Worm (Caenorhabditis elegans): ENCODE results near the gene set-22.

- TF ChIP-seq zag-1 (tag; optimal IDR thresholded peaks at IDR 0.05) (no peak), ceh-16 (tag; optimal IDR thresholded peaks at IDR 0.05) (no peak), lin-13 (GFP tag; optimal IDR thresholded peaks at IDR 0.05) (no peak), crh-2 (tag; optimal IDR thresholded peaks at IDR 0.05) (no peak), nhr-237 (tag; optimal IDR thresholded peaks at IDR 0.05) (no peak), dmd-4 (tag; optimal IDR thresholded peaks at IDR 0.05) (no peak)
These were observed 41.6 kb downstream of the set-22 start, which contains the start of the genes crp-1 and Y32F6B.9 for ce11 chrV:10478097-10478828.

All from whole organism, L2 larva.